Fruit fly (Drosophila melanogaster): ENCODE measurements around the gene His2Av.

The His2Av gene

DNA sequence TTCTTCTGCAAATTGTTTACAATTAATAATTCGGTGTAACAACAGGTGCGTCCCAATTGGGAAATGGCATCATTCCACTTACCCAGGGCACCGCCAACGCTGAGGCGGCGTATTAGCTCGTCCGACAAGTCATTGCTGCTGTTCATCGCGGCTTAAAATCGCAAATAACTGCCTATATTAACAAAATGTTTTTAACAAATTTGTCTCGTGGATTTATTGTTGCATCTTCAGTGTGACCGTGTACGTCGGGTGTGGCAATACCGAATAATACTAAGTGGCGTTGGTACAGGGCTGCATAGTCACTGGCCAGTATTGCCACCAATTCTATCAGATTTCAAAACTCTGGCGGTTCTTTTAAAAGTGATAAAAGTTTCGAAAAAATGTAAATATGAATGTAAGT lies 45.9 kb downstream of the His2Av start, which contains the start of gene Ets97D (continued):
- TF ChIP-seq seq (GFP tag; IDR thresholded peaks at IDR 0.05) (no peak), dimm (GFP tag; IDR thresholded peaks at IDR 0.05) (no peak), Side (GFP tag; optimal IDR thresholded peaks at IDR 0.05) (no peak), CG10462 (GFP tag; optimal IDR thresholded peaks at IDR 0.05) (no peak), CG30403 (GFP tag; optimal IDR thresholded peaks at IDR 0.05) (no peak), so (GFP tag; IDR thresholded peaks at IDR 0.05) (no peak), CG34422 (GFP tag; IDR thresholded peaks at IDR 0.05) (peak; percentile 40; the same call in 1 of the 3 replicates), CG4617 (GFP tag; optimal IDR thresholded peaks at IDR 0.05; ENCODE audit: borderline replicate concordance) (peak; percentile 94), CG14965 (GFP tag; optimal IDR thresholded peaks at IDR 0.05; ENCODE audit: borderline replicate concordance) (no peak), CG9876 (GFP tag; optimal IDR thresholded peaks at IDR 0.05) (no peak), Neu2 (GFP tag; optimal IDR thresholded peaks at IDR 0.05; ENCODE audit: borderline replicate concordance) (no peak), Mrtf (GFP tag; IDR thresholded peaks at IDR 0.05) (no peak), Dbx (GFP tag; IDR thresholded peaks at IDR 0.05) (no peak), CoRest (tag; optimal IDR thresholded peaks at IDR 0.05) (peak; percentile 38), otp (GFP tag; IDR thresholded peaks at IDR 0.05) (no peak), gsb-n (tag; optimal IDR thresholded peaks at IDR 0.05) (no peak), CG8359 (GFP tag; optimal IDR thresholded peaks at IDR 0.05; ENCODE audit: borderline replicate concordance) (no peak), HHEX (GFP tag; optimal IDR thresholded peaks at IDR 0.05) (no peak), CG7372 (GFP tag; IDR thresholded peaks at IDR 0.05) (no peak), CG4820 (GFP tag; optimal IDR thresholded peaks at IDR 0.05) (no peak), dati (GFP tag; IDR thresholded peaks at IDR 0.05) (no peak), pros (GFP tag; optimal IDR thresholded peaks at IDR 0.05) (no peak), CG2712 (tag; optimal IDR thresholded peaks at IDR 0.05) (peak; percentile 29), CG2889 (GFP tag; IDR thresholded peaks at IDR 0.05) (no peak), CG31224 (GFP tag; IDR thresholded peaks at IDR 0.05) (no peak), CG15073 (GFP tag; optimal IDR thresholded peaks at IDR 0.05) (no peak), vnd (GFP tag; IDR thresholded peaks at IDR 0.05; ENCODE audit: partially characterized antibody) (no peak), dm (GFP tag; optimal IDR thresholded peaks at IDR 0.05) (peak; percentile 79), CG2875 (GFP tag; optimal IDR thresholded peaks at IDR 0.05) (no peak), hb (GFP tag; IDR thresholded peaks at IDR 0.05; ENCODE audit: partially characterized antibody) (no peak), fd96Cb (tag; optimal IDR thresholded peaks at IDR 0.05) (no peak), sisA (GFP tag; IDR thresholded peaks at IDR 0.05) (no peak), Bteb2 (GFP tag; optimal IDR thresholded peaks at IDR 0.05) (no peak), emc (GFP tag; optimal IDR thresholded peaks at IDR 0.05) (no peak), exex (tag; optimal IDR thresholded peaks at IDR 0.05) (no peak), CG7839 (tag; optimal IDR thresholded peaks at IDR 0.05) (no peak), Mad (GFP tag; optimal IDR thresholded peaks at IDR 0.05) (no peak), CG3407 (GFP tag; optimal IDR thresholded peaks at IDR 0.05) (no peak), CG1832 (GFP tag; optimal IDR thresholded peaks at IDR 0.05) (no peak), Hmr (GFP tag; optimal IDR thresholded peaks at IDR 0.05) (no peak), Sox100B (GFP tag; optimal IDR thresholded peaks at IDR 0.05) (no peak), Deaf1 (tag; optimal IDR thresholded peaks at IDR 0.05) (no peak), Oli (tag; optimal IDR thresholded peaks at IDR 0.05) (no peak), ERR (GFP tag; optimal IDR thresholded peaks at IDR 0.05) (no peak), slp2 (GFP tag; optimal IDR thresholded peaks at IDR 0.05) (no peak), CG14441 (GFP tag; IDR thresholded peaks at IDR 0.05) (no peak), wdn (GFP tag; IDR thresholded peaks at IDR 0.05) (no peak), nom (GFP tag; optimal IDR thresholded peaks at IDR 0.05) (no peak), bcd (GFP tag; optimal IDR thresholded peaks at IDR 0.05) (no peak), CG3847 (GFP tag; IDR thresholded peaks at IDR 0.05) (peak; percentile 65), CG1529 (GFP tag; optimal IDR thresholded peaks at IDR 0.05) (no peak), sens (GFP tag) (peak; percentile 77)
